Worm (Caenorhabditis elegans) whole organism, early embryonic: ENCODE results near the gene smrd-1.

ENCODE experiments used
- B0310.2 ChIP-seq: sonication (generic microtip); optimal IDR thresholded peaks from 2 replicates; lab custom pipeline; 2016; ENCODE audit warnings: mild to moderate bottlenecking, missing genetic modification characterization, missing compliant biosample characterization
- aly-1 ChIP-seq: sonication (generic microtip); optimal IDR thresholded peaks from 2 replicates; lab custom pipeline; 2016; ENCODE audit warnings: missing genetic modification characterization, missing compliant biosample characterization
- ama-1 ChIP-seq: fragments of 150-350 bp; optimal IDR thresholded peaks from 2 replicates; lab custom pipeline; 2014
- ceh-36 ChIP-seq: sonication (generic microtip); optimal IDR thresholded peaks from 2 replicates; lab custom pipeline; 2016; ENCODE audit warnings: missing genetic modification characterization, inconsistent platforms, missing compliant biosample characterization
- ets-7 ChIP-seq: sonication (generic microtip); optimal IDR thresholded peaks from 2 replicates; lab custom pipeline; 2016; ENCODE audit warnings: missing genotype, missing genetic modification characterization, missing compliant biosample characterization
- flt-1 ChIP-seq: fragments of 200-800 bp; sonication (Bioruptor generic); IDR thresholded peaks from 2 replicates; pipeline ENCODE4 v1.3.6; 2022; ENCODE audit warnings: missing genetic modification characterization, missing compliant biosample characterization
- hmbx-1 ChIP-seq: sonication (generic microtip); optimal IDR thresholded peaks from 2 replicates; lab custom pipeline; 2016; ENCODE audit warnings: mild to moderate bottlenecking, missing genetic modification characterization, missing compliant biosample characterization
- hmg-4 ChIP-seq: fragments of 200-800 bp; sonication (Bioruptor generic); optimal IDR thresholded peaks from 2 replicates; lab custom pipeline; 2018; ENCODE audit warnings: mild to moderate bottlenecking, missing genetic modification characterization, missing compliant biosample characterization
- hnd-1 ChIP-seq: sonication (generic microtip); optimal IDR thresholded peaks from 2 replicates; lab custom pipeline; 2016; ENCODE audit warnings: missing genetic modification characterization, missing compliant biosample characterization
- scrt-1 ChIP-seq: fragments of 200-800 bp; sonication (Bioruptor generic); IDR thresholded peaks from 2 replicates; pipeline ENCODE4 v1.3.6; 2022; ENCODE audit warnings: missing genetic modification characterization, missing compliant biosample characterization
- sea-1 ChIP-seq: fragments of 200-800 bp; sonication (Bioruptor generic); conservative IDR thresholded peaks from 2 replicates; pipeline ENCODE4 v1.3.6; 2022; ENCODE audit warnings: missing genetic modification characterization, missing compliant biosample characterization
- tbx-11 ChIP-seq: fragments of 200-800 bp; sonication (Bioruptor generic); IDR thresholded peaks from 2 replicates; pipeline ENCODE4 v1.3.6; 2022; ENCODE audit warnings: missing genetic modification characterization, missing compliant biosample characterization
- tra-4 ChIP-seq: sonication (generic microtip); optimal IDR thresholded peaks from 2 replicates; lab custom pipeline; 2017; ENCODE audit warnings: missing genetic modification characterization, missing compliant biosample characterization

ce11 chrIII:10383804-10384203, 52.0 kb downstream of the smrd-1 start:
- TF ChIP-seq ama-1 (no peak), hmg-4 (GFP tag; lab: Kevin White, UChicago) (no peak), tbx-11 (GFP tag; lab: Robert Waterston, UW) (no peak), aly-1 (tag; lab: Kevin White, UChicago) (no peak), B0310.2 (tag; lab: Kevin White, UChicago) (no peak), tra-4 (tag; lab: Kevin White, UChicago) (no peak), sea-1 (GFP tag; lab: Robert Waterston, UW) (no peak), scrt-1 (GFP tag; lab: Robert Waterston, UW) (no peak), hmbx-1 (tag; lab: Kevin White, UChicago) (no peak), flt-1 (GFP tag; lab: Robert Waterston, UW) (no peak), hnd-1 (no peak), ceh-36 (tag; lab: Kevin White, UChicago) (no peak), ets-7 (tag; lab: Kevin White, UChicago) (no peak)
